Fruit fly (Drosophila melanogaster) whole organism, embryonic: ENCODE measurements around the gene Gr85a.

ENCODE experiments used
- ATbp ChIP-seq: fragments of 200-800 bp; sonication (Bioruptor generic); optimal IDR thresholded peaks from 2 replicates; lab custom pipeline; 2017; ENCODE audit warnings: missing biosample characterization, mild to moderate bottlenecking, missing genetic modification characterization, missing genetic modification reagents
- Abd-B ChIP-seq: fragments of 200-800 bp; sonication (Bioruptor generic); optimal IDR thresholded peaks from 2 replicates; lab custom pipeline; 2018; ENCODE audit warnings: missing biosample characterization, mild to moderate bottlenecking, missing genetic modification characterization, moderate library complexity
- Ada2b ChIP-seq: fragments of 200-800 bp; sonication (Bioruptor generic); IDR thresholded peaks from 2 replicates; pipeline ENCODE4 v1.3.6; 2022; ENCODE audit warnings: missing biosample characterization, missing genetic modification characterization
- B-H2 ChIP-seq: fragments of 200-800 bp; sonication (Bioruptor generic); optimal IDR thresholded peaks from 2 replicates; lab custom pipeline; 2018; ENCODE audit warnings: missing biosample characterization, mild to moderate bottlenecking, missing genetic modification characterization
- CG11723 ChIP-seq: fragments of 200-800 bp; sonication (Bioruptor generic); optimal IDR thresholded peaks from 2 replicates; lab custom pipeline; 2017; ENCODE audit warnings: missing biosample characterization, mild to moderate bottlenecking, missing genetic modification characterization
- CG12769 ChIP-seq: fragments of 200-800 bp; sonication (Bioruptor generic); optimal IDR thresholded peaks from 2 replicates; lab custom pipeline; 2019; ENCODE audit warnings: missing biosample characterization, mild to moderate bottlenecking, missing genetic modification characterization, moderate library complexity
- CG15601 ChIP-seq: fragments of 200-800 bp; sonication (Bioruptor generic); optimal IDR thresholded peaks from 3 replicates; lab custom pipeline; 2019; ENCODE audit warnings: missing biosample characterization, mild to moderate bottlenecking, missing genetic modification characterization, moderate library complexity
- CG1603 ChIP-seq: fragments of 200-800 bp; sonication (Bioruptor generic); optimal IDR thresholded peaks from 2 replicates; lab custom pipeline; 2019; ENCODE audit warnings: missing biosample characterization, mild to moderate bottlenecking, missing genetic modification characterization, moderate library complexity
- CG17359 ChIP-seq: fragments of 200-800 bp; sonication (Bioruptor generic); optimal IDR thresholded peaks from 3 replicates; lab custom pipeline; 2018; ENCODE audit warnings: missing biosample characterization, mild to moderate bottlenecking, missing genetic modification characterization, moderate library complexity
- CG17361 ChIP-seq: fragments of 200-800 bp; sonication (Bioruptor generic); IDR thresholded peaks from 3 replicates; pipeline ENCODE4 v1.3.6; 2022; ENCODE audit warnings: missing biosample characterization, missing genetic modification characterization
- CG17829 ChIP-seq: fragments of 200-800 bp; optimal IDR thresholded peaks from 2 replicates; lab custom pipeline; 2019; ENCODE audit warnings: missing biosample characterization, mild to moderate bottlenecking, missing genetic modification characterization, moderate library complexity
- CG2712 ChIP-seq: fragments of 200-800 bp; optimal IDR thresholded peaks from 3 replicates; lab custom pipeline; 2019; ENCODE audit warnings: missing biosample characterization, mild to moderate bottlenecking, missing genetic modification characterization, moderate library complexity
- CG2875 ChIP-seq: fragments of 200-800 bp; sonication (Bioruptor generic); optimal IDR thresholded peaks from 2 replicates; lab custom pipeline; 2017; ENCODE audit warnings: missing biosample characterization, mild to moderate bottlenecking, missing genetic modification characterization, missing genetic modification reagents
- CG30403 ChIP-seq: fragments of 200-800 bp; sonication (Bioruptor generic); optimal IDR thresholded peaks from 3 replicates; lab custom pipeline; 2016; ENCODE audit warnings: missing biosample characterization, missing genetic modification characterization
- CG32532 ChIP-seq: fragments of 200-800 bp; sonication (Bioruptor generic); IDR thresholded peaks from 2 replicates; pipeline ENCODE4 v1.3.6; 2022; ENCODE audit warnings: missing biosample characterization, missing genetic modification characterization
- CG3726 ChIP-seq: fragments of 200-800 bp; sonication (Bioruptor generic); IDR thresholded peaks from 3 replicates; pipeline ENCODE4, ENCODE4 v1.3.6; 2022; ENCODE audit warnings: missing biosample characterization, missing genetic modification characterization
- CG4328 ChIP-seq: fragments of 200-800 bp; sonication (Bioruptor generic); optimal IDR thresholded peaks from 3 replicates; lab custom pipeline; 2017; ENCODE audit warnings: missing biosample characterization, missing genetic modification reagents, missing genetic modification characterization
- CG4424 ChIP-seq: fragments of 200-800 bp; sonication (Bioruptor generic); optimal IDR thresholded peaks from 3 replicates; lab custom pipeline; 2016; ENCODE audit warnings: missing biosample characterization, missing genetic modification characterization
- CG7556 ChIP-seq: fragments of 200-800 bp; sonication (Bioruptor generic); optimal IDR thresholded peaks from 2 replicates; lab custom pipeline; 2017; ENCODE audit warnings: missing biosample characterization, mild to moderate bottlenecking, missing genetic modification characterization
- CG7963 ChIP-seq: fragments of 200-800 bp; sonication (Bioruptor generic); IDR thresholded peaks from 3 replicates; pipeline ENCODE4 v1.3.6; 2022; ENCODE audit warnings: missing biosample characterization, missing genetic modification characterization; ENCODE audit not compliant: partially characterized antibody
- CG8290 ChIP-seq, 3 experiments: fragments of 200-800 bp; sonication (Bioruptor generic); optimal IDR thresholded peaks; 2 replicates each; lab custom pipeline; 2016 to 2019; ENCODE audit warnings: missing biosample characterization in 3 of 3, missing genetic modification characterization in 3 of 3, mild to moderate bottlenecking in 2 of 3, moderate library complexity in 1 of 3
- CG8924 ChIP-seq: fragments of 200-800 bp; optimal IDR thresholded peaks from 3 replicates; lab custom pipeline; 2019; ENCODE audit warnings: missing biosample characterization, mild to moderate bottlenecking, missing genetic modification characterization, moderate library complexity
- CG9609 ChIP-seq: fragments of 200-800 bp; sonication (Bioruptor generic); optimal IDR thresholded peaks from 3 replicates; lab custom pipeline; 2016; ENCODE audit warnings: missing biosample characterization, missing genetic modification characterization
- D19A ChIP-seq: fragments of 200-800 bp; optimal IDR thresholded peaks from 3 replicates; lab custom pipeline; 2019; ENCODE audit warnings: missing biosample characterization, mild to moderate bottlenecking, missing genetic modification characterization, moderate library complexity
- Dad ChIP-seq: fragments of 200-800 bp; sonication (Bioruptor generic); optimal IDR thresholded peaks from 3 replicates; lab custom pipeline; 2016; ENCODE audit warnings: missing biosample characterization, missing genetic modification characterization
- Hand ChIP-seq: fragments of 200-800 bp; sonication (Bioruptor generic); optimal IDR thresholded peaks from 2 replicates; lab custom pipeline; 2017; ENCODE audit warnings: mild to moderate bottlenecking, missing biosample characterization, missing genetic modification reagents, missing genetic modification characterization
- NfI ChIP-seq: fragments of 200-800 bp; sonication (Bioruptor generic); optimal IDR thresholded peaks from 3 replicates; lab custom pipeline; 2018; ENCODE audit warnings: missing biosample characterization, mild to moderate bottlenecking, missing genetic modification characterization, moderate library complexity
- Pdp1 ChIP-seq, 2 experiments: fragments of 200-800 bp; sonication (Bioruptor generic); optimal IDR thresholded peaks; 3 replicates each; lab custom pipeline; 2016; ENCODE audit warnings: missing biosample characterization in 2 of 2, missing genetic modification characterization in 2 of 2, mild to moderate bottlenecking in 1 of 2, moderate library complexity in 1 of 2
- Usf ChIP-seq: fragments of 200-800 bp; sonication (Bioruptor generic); optimal IDR thresholded peaks from 2 replicates; lab custom pipeline; 2017; ENCODE audit warnings: missing genotype, missing biosample characterization, missing genetic modification characterization
- chinmo ChIP-seq: fragments of 200-800 bp; sonication (Bioruptor generic); IDR thresholded peaks from 4 replicates; pipeline ENCODE4 v1.3.6; 2022; ENCODE audit warnings: missing biosample characterization, missing genetic modification characterization; ENCODE audit not compliant: partially characterized antibody
- croc ChIP-seq: fragments of 200-800 bp; sonication (Bioruptor generic); conservative IDR thresholded peaks from 3 replicates; pipeline ENCODE4 v1.3.6; 2022; ENCODE audit warnings: missing biosample characterization, missing genetic modification characterization
- dmrt99B ChIP-seq: fragments of 200-800 bp; sonication (Bioruptor generic); optimal IDR thresholded peaks from 2 replicates; lab custom pipeline; 2018; ENCODE audit warnings: missing biosample characterization, mild to moderate bottlenecking, missing genetic modification characterization, moderate library complexity
- dysf ChIP-seq: fragments of 200-800 bp; sonication (Bioruptor generic); IDR thresholded peaks from 3 replicates; pipeline ENCODE4 v1.3.6; 2022; ENCODE audit warnings: missing biosample characterization, missing genetic modification characterization
- eve ChIP-seq, 2 experiments: fragments of >200 bp; optimal IDR thresholded peaks; 2 replicates each; lab custom pipeline; 2017; ENCODE audit warnings: missing biosample characterization in 2 of 2, missing genetic modification characterization in 2 of 2
- gem ChIP-seq: fragments of 200-800 bp; sonication (Bioruptor generic); optimal IDR thresholded peaks from 2 replicates; lab custom pipeline; 2019; ENCODE audit warnings: missing biosample characterization, mild to moderate bottlenecking, missing genetic modification characterization, moderate library complexity
- grau ChIP-seq: fragments of 200-800 bp; optimal IDR thresholded peaks from 3 replicates; lab custom pipeline; 2019; ENCODE audit warnings: missing biosample characterization, mild to moderate bottlenecking, missing genetic modification characterization, moderate library complexity
- her ChIP-seq: fragments of 200-800 bp; sonication (Bioruptor generic); optimal IDR thresholded peaks from 2 replicates; lab custom pipeline; 2016; ENCODE audit warnings: missing biosample characterization, missing genetic modification characterization
- lbe ChIP-seq: fragments of 200-800 bp; sonication (Bioruptor generic); optimal IDR thresholded peaks from 2 replicates; lab custom pipeline; 2016; ENCODE audit warnings: missing biosample characterization, mild to moderate bottlenecking, missing genetic modification characterization
- lov ChIP-seq, 2 experiments: fragments of 200-800 bp in 1 of 2; fragments of >200 bp in 1 of 2; sonication (Bioruptor generic) in 1 of 2; IDR thresholded peaks in 1 of 2; optimal IDR thresholded peaks in 1 of 2; 2 replicates in 1 of 2; 3 replicates in 1 of 2; pipeline versions ENCODE4 v1.3.6 to Lab custom; 2017 to 2022; ENCODE audit warnings: missing biosample characterization in 1 of 2, missing genetic modification characterization in 1 of 2
- phol ChIP-seq: fragments of 200-800 bp; sonication (Bioruptor generic); optimal IDR thresholded peaks from 3 replicates; lab custom pipeline; 2018; ENCODE audit warnings: missing biosample characterization, mild to moderate bottlenecking, missing genetic modification characterization, moderate library complexity
- prd ChIP-seq, 3 experiments: fragments of >200 bp in 2 of 3; fragments of 200-800 bp in 1 of 3; sonication (Bioruptor generic) in 1 of 3; optimal IDR thresholded peaks in 2 of 3; IDR thresholded peaks in 1 of 3; 2 replicates in 2 of 3; 3 replicates in 1 of 3; pipeline versions ENCODE4 v1.3.6 to Lab custom; 2017 to 2022; ENCODE audit warnings: missing biosample characterization in 1 of 3, missing genetic modification characterization in 1 of 3
- schlank ChIP-seq: fragments of 200-800 bp; sonication (Bioruptor generic); optimal IDR thresholded peaks from 2 replicates; lab custom pipeline; 2018; ENCODE audit warnings: missing biosample characterization, mild to moderate bottlenecking, missing genetic modification characterization
- scrt ChIP-seq: fragments of 200-800 bp; sonication (Bioruptor generic); optimal IDR thresholded peaks from 2 replicates; lab custom pipeline; 2018; ENCODE audit warnings: missing biosample characterization, mild to moderate bottlenecking, missing genetic modification characterization, moderate library complexity
- sens ChIP-seq: fragments of 200-800 bp; sonication (Bioruptor generic); peaks from one replicate; lab custom pipeline; 2016; ENCODE audit warnings: missing biosample characterization, missing genetic modification characterization
- unpg ChIP-seq: fragments of 200-800 bp; sonication (Bioruptor generic); optimal IDR thresholded peaks from 3 replicates; lab custom pipeline; 2018; ENCODE audit warnings: missing biosample characterization, mild to moderate bottlenecking, missing genetic modification characterization, moderate library complexity
- usp ChIP-seq: fragments of >200 bp; optimal IDR thresholded peaks from 2 replicates; lab custom pipeline; 2017; ENCODE audit warnings: missing biosample characterization, missing genetic modification characterization

The Gr85a gene

DNA sequence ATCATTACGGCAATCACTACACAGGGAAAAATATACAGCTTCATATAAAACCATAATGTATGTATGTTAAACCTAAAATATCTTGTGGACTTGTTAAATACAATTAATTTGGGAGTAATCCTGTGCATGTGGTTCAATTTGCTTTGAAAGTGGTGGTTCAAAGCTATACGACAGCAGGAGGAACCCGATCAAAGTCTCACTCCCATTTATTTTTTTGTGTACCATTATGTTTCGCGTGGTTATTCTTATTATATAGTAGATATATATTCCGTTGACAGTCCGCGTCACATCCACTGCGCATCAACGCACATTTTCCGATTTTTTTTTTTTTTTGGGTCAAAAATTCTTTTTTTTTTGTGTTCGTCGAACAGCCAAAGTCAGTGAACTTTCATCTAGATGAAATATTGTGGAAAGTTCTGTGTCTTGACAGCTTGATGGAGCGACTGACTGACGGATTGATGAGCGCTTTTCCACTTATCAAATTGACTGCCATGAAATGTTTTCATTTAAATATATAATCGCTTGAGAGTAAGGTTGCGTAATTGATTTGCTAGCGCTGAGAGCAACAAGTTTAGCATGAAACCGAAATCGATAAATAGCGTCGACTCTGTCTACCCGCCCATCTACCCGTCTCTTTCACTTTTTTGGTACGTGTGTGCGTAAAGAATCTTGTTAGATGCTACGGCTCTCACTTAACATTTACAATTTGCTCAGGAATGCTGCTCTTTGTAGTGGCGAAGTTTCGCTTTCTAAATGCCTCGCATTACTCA, 36.5 kb upstream of the Gr85a start (continued):
- TF ChIP-seq Ada2b (GFP tag; lab: Robert Waterston, UW) (no peak), lov (optimal IDR thresholded peaks at IDR 0.05; lab: Kevin White, UChicago) (no peak), lov (GFP tag; IDR thresholded peaks at IDR 0.05; lab: Robert Waterston, UW) (no peak), Dad (GFP tag; lab: Kevin White, UChicago) (no peak), CG17829 (peak; percentile 18), NfI (no peak), CG2712 (tag; lab: Kevin White, UChicago) (peak; percentile 22), CG2875 (GFP tag; lab: Kevin White, UChicago) (peak; percentile 11), CG1603 (tag; lab: Kevin White, UChicago) (peak; percentile 30), Usf (no peak), CG4424 (GFP tag; lab: Kevin White, UChicago) (peak; percentile 25), D19A (tag; lab: Kevin White, UChicago) (no peak), CG30403 (peak; percentile 12), CG15601 (tag; lab: Kevin White, UChicago) (peak; percentile 1), dmrt99B (tag; lab: Kevin White, UChicago) (peak; percentile 20), dysf (GFP tag; lab: Robert Waterston, UW) (peak; percentile 44; the same call in 1 of the 3 replicates), CG3726 (GFP tag; lab: Robert Waterston, UW) (no peak), gem (tag; lab: Kevin White, UChicago) (peak; percentile 35), CG12769 (tag; lab: Kevin White, UChicago) (peak; percentile 31), scrt (peak; percentile 53), CG9609 (GFP tag; lab: Kevin White, UChicago) (no peak), CG17361 (GFP tag; lab: Robert Waterston, UW) (0 out of 3 replicates have a peak, but pooled peaks have one; percentile 37), prd (optimal IDR thresholded peaks at IDR 0.05; lab: Kevin White, UChicago) (no peak), prd (GFP tag; IDR thresholded peaks at IDR 0.05; lab: Robert Waterston, UW) (peak; percentile 25; the same call in 1 of the 3 replicates), croc (GFP tag; lab: Robert Waterston, UW) (no peak), grau (tag; lab: Kevin White, UChicago) (peak; percentile 19), CG17359 (tag; lab: Kevin White, UChicago) (peak; percentile 40), CG11723 (no peak), eve (GFP tag; optimal IDR thresholded peaks at IDR 0.05; lab: Kevin White, UChicago) (peak in 1 of 2 experiments; percentile 69), CG8290 (GFP tag; optimal IDR thresholded peaks at IDR 0.05; lab: Kevin White, UChicago) (no peak), CG8290 (tag; optimal IDR thresholded peaks at IDR 0.05; lab: Kevin White, UChicago) (peak in 1 of 2 experiments; percentile 11), schlank (tag; lab: Kevin White, UChicago) (no peak), usp (GFP tag; lab: Kevin White, UChicago) (no peak), CG8924 (tag; lab: Kevin White, UChicago) (no peak), CG32532 (GFP tag; lab: Robert Waterston, UW) (no peak), lbe (GFP tag; lab: Kevin White, UChicago) (no peak), CG7963 (GFP tag; lab: Robert Waterston, UW) (no peak), chinmo (GFP tag; lab: Robert Waterston, UW) (0 out of 4 replicates have a peak, but pooled peaks have one; percentile 56), her (GFP tag; lab: Kevin White, UChicago) (no peak), Abd-B (peak; percentile 41), B-H2 (GFP tag; lab: Kevin White, UChicago) (no peak), ATbp (GFP tag; lab: Kevin White, UChicago) (no peak), CG4328 (GFP tag; lab: Kevin White, UChicago) (no peak), phol (peak; percentile 24), Pdp1 (GFP tag; optimal IDR thresholded peaks at IDR 0.05; lab: Kevin White, UChicago) (peak in 1 of 2 experiments; percentile 87), Hand (GFP tag; lab: Kevin White, UChicago) (no peak), sens (GFP tag; lab: Kevin White, UChicago) (peak; percentile 86), CG7556 (GFP tag; lab: Kevin White, UChicago) (peak; percentile 13), unpg (peak; percentile 30)
